Worm (Caenorhabditis elegans) whole organism, L4/young adult: ENCODE measurements around the gene cdc-48.1.

Experiments
- W03F9.2 ChIP-seq: fragments of 150-350 bp; optimal IDR thresholded peaks from 2 replicates; lab custom pipeline; 2014; ENCODE audit warnings: missing biosample characterization, missing genetic modification characterization
- dao-5 ChIP-seq: sonication (generic microtip); optimal IDR thresholded peaks from 2 replicates; lab custom pipeline; 2016; ENCODE audit warnings: missing genotype, missing genetic modification characterization, moderate library complexity, missing compliant biosample characterization
- him-1 ChIP-seq: sonication (generic microtip); optimal IDR thresholded peaks from 2 replicates; lab custom pipeline; 2016; ENCODE audit warnings: missing genotype, missing genetic modification reagents, missing genetic modification characterization, missing compliant biosample characterization

DNA sequence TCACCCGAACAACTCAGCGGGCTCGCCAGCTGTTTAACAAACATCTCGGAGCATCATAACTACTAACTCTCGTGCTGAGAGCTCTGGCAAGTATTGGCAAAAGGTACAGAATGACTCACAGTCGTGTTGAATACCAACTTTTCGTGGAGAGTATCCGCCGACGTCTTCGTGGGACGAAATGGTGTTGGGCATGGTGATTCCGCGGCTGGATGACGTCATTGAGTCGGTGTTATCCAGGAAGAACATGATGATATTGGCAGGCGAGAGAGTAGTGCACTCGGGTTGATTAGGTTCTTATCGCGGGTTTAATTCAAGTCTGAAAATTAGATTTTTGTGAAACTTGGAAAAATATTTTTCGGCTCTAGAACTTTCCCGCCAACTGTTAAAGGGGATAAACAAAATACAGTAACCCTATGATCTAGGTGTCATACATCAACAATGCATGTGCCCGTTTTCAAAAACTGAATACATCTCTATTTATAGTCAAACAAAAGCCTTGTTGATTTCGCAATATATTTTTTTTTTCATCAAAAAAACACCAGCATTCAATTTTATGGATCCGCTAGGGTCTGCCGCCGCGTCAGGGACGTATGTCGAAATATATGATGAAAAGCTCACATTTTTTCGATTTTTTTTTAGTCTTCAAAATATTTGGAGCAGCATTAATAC, 9.7 kb downstream of the cdc-48.1 start:
- TF ChIP-seq W03F9.2 (tag; lab: Kevin White, UChicago) (no peak), dao-5 (tag; lab: Kevin White, UChicago) (no peak), him-1 (no peak)
